Worm (Caenorhabditis elegans) whole organism, late embryonic: Measurements from ENCODE around the gene nlp-46.

Experiments used
- C08G9.2 ChIP-seq: sonication (generic microtip); optimal IDR thresholded peaks from 2 replicates; lab custom pipeline; 2016; ENCODE audit warnings: mild to moderate bottlenecking, missing genetic modification characterization, moderate library complexity, missing compliant biosample characterization
- C38D4.7 ChIP-seq: fragments of 200-800 bp; sonication (Bioruptor generic); optimal IDR thresholded peaks from 2 replicates; lab custom pipeline; 2018; ENCODE audit warnings: mild to moderate bottlenecking, missing genetic modification characterization, moderate library complexity, missing compliant biosample characterization
- F13H6.1 ChIP-seq: sonication (generic microtip); optimal IDR thresholded peaks from 2 replicates; lab custom pipeline; 2016; ENCODE audit warnings: missing genetic modification characterization, missing compliant biosample characterization
- K02D7.2 ChIP-seq: sonication (generic microtip); optimal IDR thresholded peaks from 2 replicates; lab custom pipeline; 2017; ENCODE audit warnings: mild to moderate bottlenecking, missing genetic modification characterization, missing compliant biosample characterization
- K09A11.1 ChIP-seq: sonication (generic microtip); optimal IDR thresholded peaks from 2 replicates; lab custom pipeline; 2017; ENCODE audit warnings: antibody characterized with exemption, mild to moderate bottlenecking, missing genetic modification characterization, missing compliant biosample characterization; ENCODE audit not compliant: insufficient read depth
- T23F11.4 ChIP-seq: fragments of 200-800 bp; sonication (Bioruptor generic); optimal IDR thresholded peaks from 2 replicates; lab custom pipeline; 2018; ENCODE audit warnings: mild to moderate bottlenecking, missing genetic modification characterization, missing compliant biosample characterization
- ahr-1 ChIP-seq: sonication (generic microtip); optimal IDR thresholded peaks from 2 replicates; lab custom pipeline; 2016; ENCODE audit warnings: missing genetic modification characterization, missing compliant biosample characterization
- ama-1 ChIP-seq: fragments of 150-350 bp; optimal IDR thresholded peaks from 2 replicates; lab custom pipeline; 2014
- ceh-22 ChIP-seq: sonication (generic microtip); optimal IDR thresholded peaks from 2 replicates; lab custom pipeline; 2017; ENCODE audit warnings: missing biosample characterization, missing genetic modification characterization
- ceh-34 ChIP-seq: sonication (generic microtip); optimal IDR thresholded peaks from 2 replicates; lab custom pipeline; 2016; ENCODE audit warnings: mild to moderate bottlenecking, missing genetic modification characterization, missing compliant biosample characterization
- ceh-45 ChIP-seq: fragments of 200-800 bp; sonication (Bioruptor generic); IDR thresholded peaks from 2 replicates; pipeline ENCODE4 v1.3.6; 2022; ENCODE audit warnings: missing genetic modification reagents, missing genetic modification characterization, missing compliant biosample characterization
- ceh-48 ChIP-seq: sonication (generic microtip); optimal IDR thresholded peaks from 2 replicates; lab custom pipeline; 2016; ENCODE audit warnings: missing genetic modification characterization, inconsistent platforms, missing compliant biosample characterization
- ceh-6 ChIP-seq: fragments of 200-800 bp; sonication (Bioruptor generic); optimal IDR thresholded peaks from 2 replicates; lab custom pipeline; 2018; ENCODE audit warnings: mild to moderate bottlenecking, missing genetic modification characterization, missing compliant biosample characterization
- ceh-9 ChIP-seq: sonication (generic microtip); optimal IDR thresholded peaks from 2 replicates; lab custom pipeline; 2016; ENCODE audit warnings: mild to moderate bottlenecking, missing genetic modification characterization, inconsistent platforms, missing compliant biosample characterization
- elt-2 ChIP-seq: sonication (generic microtip); optimal IDR thresholded peaks from 2 replicates; lab custom pipeline; 2016; ENCODE audit warnings: missing genetic modification reagents, missing genetic modification characterization, missing compliant biosample characterization
- elt-4 ChIP-seq: sonication (generic microtip); optimal IDR thresholded peaks from 2 replicates; lab custom pipeline; 2016; ENCODE audit warnings: missing genetic modification characterization, missing compliant biosample characterization
- eyg-1 ChIP-seq: sonication (generic microtip); optimal IDR thresholded peaks from 2 replicates; lab custom pipeline; 2016; ENCODE audit warnings: missing genotype, missing genetic modification characterization, missing compliant biosample characterization
- fax-1 ChIP-seq: sonication (generic microtip); optimal IDR thresholded peaks from 2 replicates; lab custom pipeline; 2016; ENCODE audit warnings: missing genotype, missing genetic modification characterization, missing compliant biosample characterization
- fkh-6 ChIP-seq: sonication (generic microtip); optimal IDR thresholded peaks from 2 replicates; lab custom pipeline; 2016; ENCODE audit warnings: missing genetic modification characterization, missing compliant biosample characterization
- hlh-13 ChIP-seq: fragments of 200-800 bp; sonication (Bioruptor generic); optimal IDR thresholded peaks from 2 replicates; lab custom pipeline; 2018; ENCODE audit warnings: mild to moderate bottlenecking, missing genetic modification characterization, missing compliant biosample characterization
- hlh-15 ChIP-seq: sonication (generic microtip); optimal IDR thresholded peaks from 2 replicates; lab custom pipeline; 2016; ENCODE audit warnings: missing genetic modification characterization, missing compliant biosample characterization
- lim-6 ChIP-seq: sonication (generic microtip); optimal IDR thresholded peaks from 2 replicates; lab custom pipeline; 2016; ENCODE audit warnings: missing genetic modification characterization, missing compliant biosample characterization
- nhr-11 ChIP-seq: fragments of 150-350 bp; optimal IDR thresholded peaks from 2 replicates; lab custom pipeline; 2014; ENCODE audit warnings: missing biosample characterization, missing genetic modification characterization
- nhr-232 ChIP-seq: sonication (generic microtip); optimal IDR thresholded peaks from 2 replicates; lab custom pipeline; 2016; ENCODE audit warnings: missing genetic modification characterization, missing compliant biosample characterization
- npax-4 ChIP-seq: sonication (generic microtip); optimal IDR thresholded peaks from 2 replicates; lab custom pipeline; 2016; ENCODE audit warnings: missing genetic modification characterization, missing compliant biosample characterization
- pag-3 ChIP-seq: sonication (generic microtip); optimal IDR thresholded peaks from 2 replicates; lab custom pipeline; 2016; ENCODE audit warnings: missing compliant biosample characterization, missing genetic modification characterization, borderline replicate concordance
- pat-9 ChIP-seq: fragments of 200-800 bp; sonication (Bioruptor generic); optimal IDR thresholded peaks from 2 replicates; lab custom pipeline; 2018; ENCODE audit warnings: mild to moderate bottlenecking, missing genetic modification characterization, moderate library complexity, missing compliant biosample characterization
- pax-1 ChIP-seq: fragments of 150-350 bp; optimal IDR thresholded peaks from 2 replicates; lab custom pipeline; 2014; ENCODE audit warnings: missing biosample characterization, missing genetic modification characterization
- pqm-1 ChIP-seq: sonication (generic microtip); optimal IDR thresholded peaks from 2 replicates; lab custom pipeline; 2016; ENCODE audit warnings: missing genetic modification characterization, missing compliant biosample characterization
- pros-1 ChIP-seq: fragments of 150-350 bp; optimal IDR thresholded peaks from 2 replicates; lab custom pipeline; 2014; ENCODE audit warnings: missing biosample characterization, missing genetic modification reagents, missing genetic modification characterization
- ref-2 ChIP-seq: sonication (generic microtip); optimal IDR thresholded peaks from 2 replicates; lab custom pipeline; 2016; ENCODE audit warnings: missing genetic modification characterization, missing compliant biosample characterization
- rnt-1 ChIP-seq: sonication (generic microtip); optimal IDR thresholded peaks from 2 replicates; lab custom pipeline; 2016; ENCODE audit warnings: missing genetic modification characterization, missing compliant biosample characterization
- sdc-2 ChIP-seq: sonication (generic microtip); optimal IDR thresholded peaks from 2 replicates; lab custom pipeline; 2016; ENCODE audit warnings: missing genotype, missing genetic modification characterization, missing compliant biosample characterization
- sox-4 ChIP-seq: sonication (generic microtip); optimal IDR thresholded peaks from 2 replicates; lab custom pipeline; 2017; ENCODE audit warnings: mild to moderate bottlenecking, missing genetic modification characterization, inconsistent platforms, missing compliant biosample characterization
- unc-3 ChIP-seq, 2 experiments: fragments of 200-800 bp in 1 of 2; sonication (Bioruptor generic) in 1 of 2; sonication (generic microtip) in 1 of 2; conservative IDR thresholded peaks in 1 of 2; optimal IDR thresholded peaks in 1 of 2; 2 replicates each; pipeline versions ENCODE4 v1.3.6 to Lab custom; 2016 to 2022; ENCODE audit warnings: missing compliant biosample characterization in 2 of 2, missing genetic modification characterization in 2 of 2, missing genetic modification reagents in 1 of 2
- unc-86 ChIP-seq: sonication (generic microtip); optimal IDR thresholded peaks from 2 replicates; lab custom pipeline; 2016; ENCODE audit warnings: missing genetic modification characterization, missing compliant biosample characterization
- ztf-16 ChIP-seq: sonication (generic microtip); optimal IDR thresholded peaks from 2 replicates; lab custom pipeline; 2017; ENCODE audit warnings: missing genetic modification characterization, missing compliant biosample characterization

The nlp-46 gene

ce11 chrV:12537505-12537904 is 31.4 kb upstream of the nlp-46 start:
- TF ChIP-seq ceh-6 (GFP tag; lab: Kevin White, UChicago) (no peak), elt-4 (tag; lab: Kevin White, UChicago) (no peak), ahr-1 (tag; lab: Kevin White, UChicago) (no peak), pax-1 (no peak), pros-1 (tag; lab: Kevin White, UChicago) (no peak), ama-1 (no peak), sdc-2 (tag; lab: Kevin White, UChicago) (no peak), C08G9.2 (tag; lab: Kevin White, UChicago) (no peak), T23F11.4 (GFP tag; lab: Kevin White, UChicago) (no peak), ceh-9 (tag; lab: Kevin White, UChicago) (no peak), ceh-48 (tag; lab: Kevin White, UChicago) (no peak), eyg-1 (tag; lab: Kevin White, UChicago) (no peak), hlh-15 (no peak)

DNA sequence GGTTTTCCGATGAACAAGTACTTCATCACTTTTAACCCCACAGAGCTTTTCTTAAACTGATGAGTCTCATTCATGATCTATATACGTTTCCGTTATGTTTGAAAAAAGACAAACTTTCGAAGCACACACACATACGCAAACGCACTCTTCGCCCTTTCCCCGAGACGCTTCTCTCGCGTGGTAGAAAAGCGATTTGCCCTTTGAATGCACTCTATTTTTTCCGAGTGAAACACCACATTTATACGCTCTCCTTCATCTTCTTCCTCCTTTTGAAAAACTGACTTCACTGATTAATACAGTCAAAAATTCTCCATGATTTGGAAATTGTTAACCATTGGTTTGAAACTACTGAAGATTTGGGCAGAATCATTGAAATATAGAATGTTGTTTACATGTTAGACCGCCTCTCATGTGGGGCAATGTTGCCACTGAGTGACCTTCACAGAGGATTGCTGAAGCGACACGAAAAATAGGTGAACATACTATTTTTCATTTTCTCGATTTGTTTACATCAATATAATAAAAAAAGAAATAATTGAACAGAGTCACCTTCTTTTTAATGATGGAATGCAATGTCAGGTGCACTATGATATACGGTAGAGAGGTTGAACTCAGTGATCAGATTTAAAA is 30.4 kb upstream of the nlp-46 start:
- TF ChIP-seq unc-3 (GFP tag; conservative IDR thresholded peaks at IDR 0.05; lab: Robert Waterston, UW) (no peak), unc-3 (tag; optimal IDR thresholded peaks at IDR 0.05; lab: Kevin White, UChicago) (no peak), ceh-34 (tag; lab: Kevin White, UChicago) (no peak), elt-2 (tag; lab: Kevin White, UChicago) (no peak), K09A11.1 (tag; lab: Kevin White, UChicago) (no peak), ztf-16 (tag; lab: Kevin White, UChicago) (no peak), nhr-232 (tag; lab: Kevin White, UChicago) (no peak), C38D4.7 (no peak), nhr-11 (tag; lab: Kevin White, UChicago) (no peak), fax-1 (tag; lab: Kevin White, UChicago) (no peak), pqm-1 (tag; lab: Kevin White, UChicago) (no peak), pat-9 (tag; lab: Kevin White, UChicago) (no peak), rnt-1 (tag; lab: Kevin White, UChicago) (no peak), fkh-6 (tag; lab: Kevin White, UChicago) (no peak), hlh-15 (no peak), ref-2 (tag; lab: Kevin White, UChicago) (no peak)

DNA sequence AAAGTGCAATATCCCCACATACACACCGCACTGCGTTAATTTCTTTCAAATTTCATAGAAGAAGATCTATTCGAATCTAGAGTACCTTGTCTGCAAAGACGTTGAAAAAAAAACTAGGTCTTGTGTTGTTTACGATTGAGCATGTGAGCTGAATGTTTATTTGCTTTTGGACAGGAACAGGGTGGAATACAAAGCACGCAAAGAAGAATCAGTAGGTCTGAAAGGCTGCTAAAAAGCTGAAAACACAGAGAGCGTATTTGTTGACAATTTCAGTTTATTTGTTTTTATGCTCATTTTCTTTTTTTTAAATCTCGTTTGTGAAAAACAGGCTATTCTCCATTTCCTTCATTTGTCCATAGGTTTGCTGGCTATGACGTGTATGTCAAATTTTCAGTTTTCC is 28.9 kb upstream of the nlp-46 start:
- TF ChIP-seq hlh-13 (GFP tag; lab: Kevin White, UChicago): no peak
- no peak for TF ChIP-seq pqm-1 (tag; lab: Kevin White, UChicago)
- TF ChIP-seq K02D7.2 (tag; lab: Kevin White, UChicago): no peak
- no peak for TF ChIP-seq sox-4 (tag; lab: Kevin White, UChicago)
- TF ChIP-seq F13H6.1 (tag; lab: Kevin White, UChicago): no peak
- TF ChIP-seq ceh-45 (GFP tag; lab: Robert Waterston, UW): no peak
- no peak for TF ChIP-seq pag-3
- no peak for TF ChIP-seq npax-4 (tag; lab: Kevin White, UChicago)
- no peak for TF ChIP-seq ceh-22 (tag; lab: Kevin White, UChicago)
- TF ChIP-seq pros-1 (tag; lab: Kevin White, UChicago): no peak
- TF ChIP-seq unc-86: no peak
- no peak for TF ChIP-seq lim-6 (tag; lab: Kevin White, UChicago)
- TF ChIP-seq fkh-6 (tag; lab: Kevin White, UChicago): no peak
- TF ChIP-seq eyg-1 (tag; lab: Kevin White, UChicago): no peak
